Fruit fly (Drosophila melanogaster): ENCODE measurements around the gene PGRP-LD.

The PGRP-LD gene

dm6 chr3L:5819310-5819709, 39.5 kb downstream of the PGRP-LD start (continued):
- TF ChIP-seq CG18599 (GFP tag; optimal IDR thresholded peaks at IDR 0.05) (no peak), vvl (GFP tag; IDR thresholded peaks at IDR 0.05) (peak; percentile 13; the same call in 1 of the 2 replicates), CG8290 (GFP tag; optimal IDR thresholded peaks at IDR 0.05) (no peak), CG8290 (tag; optimal IDR thresholded peaks at IDR 0.05) (peak in 1 of 2 experiments; percentile 34), Spps (tag; optimal IDR thresholded peaks at IDR 0.05) (no peak), Xbp1 (GFP tag; optimal IDR thresholded peaks at IDR 0.05) (peak; percentile 32), CG7786 (GFP tag; optimal IDR thresholded peaks at IDR 0.05) (peak; percentile 28), CG16779 (GFP tag; IDR thresholded peaks at IDR 0.05) (0 out of 2 replicates have a peak, but pooled peaks have one; percentile 9), NfI (GFP tag; optimal IDR thresholded peaks at IDR 0.05) (peak; percentile 2), CG11085 (GFP tag; IDR thresholded peaks at IDR 0.05) (0 out of 2 replicates have a peak, but pooled peaks have one; percentile 27), lab (GFP tag; optimal IDR thresholded peaks at IDR 0.05) (peak; percentile 5), grau (tag; optimal IDR thresholded peaks at IDR 0.05) (peak; percentile 56), CG6689 (GFP tag; IDR thresholded peaks at IDR 0.05) (peak; percentile 40), CG2678 (tag; optimal IDR thresholded peaks at IDR 0.05) (peak; percentile 56), Ssrp (tag; optimal IDR thresholded peaks at IDR 0.05) (peak; percentile 35), CG7556 (GFP tag; optimal IDR thresholded peaks at IDR 0.05) (peak; percentile 9), CG9817 (tag; optimal IDR thresholded peaks at IDR 0.05) (peak; percentile 30), Hsf (GFP tag; optimal IDR thresholded peaks at IDR 0.05) (peak; percentile 46), CG17385 (GFP tag; optimal IDR thresholded peaks at IDR 0.05) (peak; percentile 3), pzg (GFP tag; optimal IDR thresholded peaks at IDR 0.05) (no peak), CG5245 (GFP tag; optimal IDR thresholded peaks at IDR 0.05) (no peak), Oli (tag; optimal IDR thresholded peaks at IDR 0.05) (peak; percentile 31), H2.0 (GFP tag; IDR thresholded peaks at IDR 0.05) (peak; percentile 4; the same call in 1 of the 2 replicates), kah (GFP tag; optimal IDR thresholded peaks at IDR 0.05) (no peak), B-H1 (GFP tag; IDR thresholded peaks at IDR 0.05) (no peak), CG14014 (GFP tag; IDR thresholded peaks at IDR 0.05) (peak; percentile 36; the same call in 1 of the 2 replicates), CG8944 (GFP tag; optimal IDR thresholded peaks at IDR 0.05) (no peak), Blimp-1 (GFP tag; optimal IDR thresholded peaks at IDR 0.05) (peak; percentile 14), croc (GFP tag; conservative IDR thresholded peaks at IDR 0.05) (no peak), CG7372 (GFP tag; IDR thresholded peaks at IDR 0.05) (peak; percentile 37; the same call in 1 of the 2 replicates), lilli (GFP tag; optimal IDR thresholded peaks at IDR 0.05) (peak; percentile 52), CG3847 (GFP tag; IDR thresholded peaks at IDR 0.05) (peak; percentile 35; the same call in 1 of the 2 replicates), CG18619 (GFP tag; optimal IDR thresholded peaks at IDR 0.05) (peak; percentile 12), CG10209 (GFP tag; optimal IDR thresholded peaks at IDR 0.05) (peak; percentile 31), tio (GFP tag; optimal IDR thresholded peaks at IDR 0.05) (peak; percentile 33), sob (GFP tag; IDR thresholded peaks at IDR 0.05) (0 out of 2 replicates have a peak, but pooled peaks have one; percentile 31), dmrt11E (tag; optimal IDR thresholded peaks at IDR 0.05) (peak; percentile 10), dmrt99B (tag; optimal IDR thresholded peaks at IDR 0.05) (peak; percentile 31), CG10366 (GFP tag; IDR thresholded peaks at IDR 0.05) (peak; percentile 21; the same call in 1 of the 2 replicates), CG12155 (GFP tag; optimal IDR thresholded peaks at IDR 0.05) (peak; percentile 35), Atf6 (GFP tag; IDR thresholded peaks at IDR 0.05) (peak; percentile 52; the same call in 1 of the 2 replicates), ro (GFP tag; IDR thresholded peaks at IDR 0.05) (no peak), D (optimal IDR thresholded peaks at IDR 0.05) (no peak), D (GFP tag; optimal IDR thresholded peaks at IDR 0.05) (no peak), CG1603 (tag; optimal IDR thresholded peaks at IDR 0.05) (peak; percentile 24), CG14441 (GFP tag; IDR thresholded peaks at IDR 0.05) (peak; percentile 59), CG3281 (GFP tag; optimal IDR thresholded peaks at IDR 0.05) (peak; percentile 21), gcm (GFP tag; optimal IDR thresholded peaks at IDR 0.05) (peak; percentile 8), CG18262 (tag; optimal IDR thresholded peaks at IDR 0.05) (peak; percentile 16), CG2889 (GFP tag; IDR thresholded peaks at IDR 0.05) (no peak), Hmr (GFP tag; optimal IDR thresholded peaks at IDR 0.05) (peak; percentile 3)
